Worm (Caenorhabditis elegans) whole organism, L4 larva: ENCODE measurements around the gene nhr-223.
"Not testable (repeated sequence)": the region's sequence is repeated elsewhere in the genome, so short reads cannot be mapped to it uniquely, and the experiment has no call there.

Source experiments
- D1046.2 ChIP-seq: fragments of 200-800 bp; sonication (Bioruptor generic); IDR thresholded peaks from 2 replicates; pipeline ENCODE4 v1.3.6; 2022; ENCODE audit warnings: missing genetic modification characterization, missing compliant biosample characterization
- F37D6.2 ChIP-seq: sonication (generic microtip); optimal IDR thresholded peaks from 2 replicates; lab custom pipeline; 2016; ENCODE audit warnings: mild to moderate bottlenecking, missing genetic modification characterization, missing compliant biosample characterization
- F44E2.7 ChIP-seq: fragments of 200-800 bp; sonication (Bioruptor generic); IDR thresholded peaks from 2 replicates; pipeline ENCODE4 v2.1.2; 2022; ENCODE audit warnings: missing genetic modification characterization, missing compliant biosample characterization
- F49E8.2 ChIP-seq: sonication (generic microtip); optimal IDR thresholded peaks from 2 replicates; lab custom pipeline; 2016; ENCODE audit warnings: missing compliant biosample characterization, mild to moderate bottlenecking, missing genetic modification characterization, borderline replicate concordance
- T20F7.1 ChIP-seq: fragments of 200-800 bp; sonication (Bioruptor generic); optimal IDR thresholded peaks from 2 replicates; lab custom pipeline; 2018; ENCODE audit warnings: mild to moderate bottlenecking, missing genetic modification characterization, missing compliant biosample characterization
- Y105C5A.15 ChIP-seq: fragments of 200-800 bp; sonication (Bioruptor generic); IDR thresholded peaks from 2 replicates; pipeline ENCODE4 v1.3.6; 2022; ENCODE audit warnings: missing genetic modification characterization, missing compliant biosample characterization
- Y48G9A.11 ChIP-seq: fragments of 200-800 bp; sonication (Bioruptor generic); IDR thresholded peaks from 2 replicates; pipeline ENCODE4 v1.3.6; 2022; ENCODE audit warnings: missing genetic modification reagents, missing genetic modification characterization, missing compliant biosample characterization
- Y75B8A.6 ChIP-seq: fragments of 200-800 bp; sonication (Bioruptor generic); IDR thresholded peaks from 2 replicates; pipeline ENCODE4 v1.3.6; 2022; ENCODE audit warnings: missing genetic modification reagents, missing genetic modification characterization, missing compliant biosample characterization
- aha-1 ChIP-seq: fragments of 150-350 bp; peaks from one replicate; lab custom pipeline; 2014; ENCODE audit warnings: missing biosample characterization, missing genetic modification characterization
- aly-2 ChIP-seq: sonication (generic microtip); optimal IDR thresholded peaks from 2 replicates; lab custom pipeline; 2018; ENCODE audit warnings: missing biosample characterization, missing genetic modification characterization
- attf-4 ChIP-seq: sonication (generic microtip); optimal IDR thresholded peaks from 3 replicates; lab custom pipeline; 2017; ENCODE audit warnings: missing biosample characterization, missing genetic modification characterization
- ceh-20 ChIP-seq: fragments of 200-800 bp; sonication (Bioruptor generic); IDR thresholded peaks from 2 replicates; pipeline ENCODE4 v1.3.6; 2022; ENCODE audit warnings: missing genetic modification reagents, missing genetic modification characterization, missing compliant biosample characterization
- ces-1 ChIP-seq: fragments of 150-350 bp; sonication (generic microtip); optimal IDR thresholded peaks from 4 replicates; lab custom pipeline; 2014; ENCODE audit warnings: missing biosample characterization, missing genetic modification reagents, missing genetic modification characterization
- ctbp-1 ChIP-seq: fragments of 200-800 bp; sonication (Bioruptor generic); IDR thresholded peaks from 2 replicates; pipeline ENCODE4 v1.3.6; 2022; ENCODE audit warnings: missing genetic modification reagents, missing genetic modification characterization, missing compliant biosample characterization
- dmd-8 ChIP-seq: fragments of 200-800 bp; sonication (Bioruptor generic); IDR thresholded peaks from 2 replicates; pipeline ENCODE4 v1.3.6; 2022; ENCODE audit warnings: missing genetic modification characterization, missing compliant biosample characterization
- dpl-1 ChIP-seq: fragments of 150-350 bp; optimal IDR thresholded peaks from 2 replicates; lab custom pipeline; 2014; ENCODE audit warnings: missing biosample characterization, missing genetic modification reagents, missing genetic modification characterization
- dve-1 ChIP-seq: sonication (generic microtip); optimal IDR thresholded peaks from 2 replicates; lab custom pipeline; 2017; ENCODE audit warnings: antibody characterized with exemption, mild to moderate bottlenecking, missing genetic modification characterization, missing compliant biosample characterization; ENCODE audit not compliant: insufficient read depth
- lin-38 ChIP-seq: fragments of 200-800 bp; sonication (Bioruptor generic); IDR thresholded peaks from 2 replicates; pipeline ENCODE4 v1.3.6; 2022; ENCODE audit warnings: missing genetic modification reagents, missing genetic modification characterization, missing compliant biosample characterization
- mes-2 ChIP-seq: sonication (generic microtip); optimal IDR thresholded peaks from 2 replicates; lab custom pipeline; 2016; ENCODE audit warnings: missing genotype, mild to moderate bottlenecking, missing genetic modification characterization, missing compliant biosample characterization; ENCODE audit not compliant: poor library complexity, severe bottlenecking
- nhr-11 ChIP-seq: fragments of 150-350 bp; optimal IDR thresholded peaks from 2 replicates; lab custom pipeline; 2014; ENCODE audit warnings: missing biosample characterization, missing genetic modification characterization
- nhr-111 ChIP-seq: fragments of 200-800 bp; sonication (Bioruptor generic); optimal IDR thresholded peaks from 2 replicates; lab custom pipeline; 2018; ENCODE audit warnings: mild to moderate bottlenecking, missing genetic modification characterization, missing compliant biosample characterization
- nhr-237 ChIP-seq: sonication (generic microtip); optimal IDR thresholded peaks from 2 replicates; lab custom pipeline; 2017; ENCODE audit warnings: missing biosample characterization, missing genetic modification characterization
- nhr-28 ChIP-seq: fragments of 150-350 bp; optimal IDR thresholded peaks from 2 replicates; lab custom pipeline; 2014; ENCODE audit warnings: missing biosample characterization, missing genetic modification characterization
- nhr-77 ChIP-seq: fragments of 150-350 bp; optimal IDR thresholded peaks from 2 replicates; lab custom pipeline; 2014; ENCODE audit warnings: missing biosample characterization, missing genetic modification characterization
- php-3 ChIP-seq: fragments of 200-800 bp; sonication (Bioruptor generic); IDR thresholded peaks from 2 replicates; pipeline ENCODE4 v1.3.6; 2022; ENCODE audit warnings: missing genetic modification reagents, missing genetic modification characterization, missing compliant biosample characterization
- unc-62 ChIP-seq, 3 experiments: fragments of 150-350 bp in 1 of 3; sonication (generic microtip); optimal IDR thresholded peaks in 2 of 3; peaks in 1 of 3; 1 replicate in 1 of 3; 2 replicates in 2 of 3; lab custom pipeline; 2014 to 2017; ENCODE audit warnings: missing biosample characterization in 3 of 3, missing genetic modification characterization in 3 of 3, missing genetic modification reagents in 3 of 3, missing genotype in 1 of 3
- zfp-2 ChIP-seq: sonication (generic microtip); optimal IDR thresholded peaks from 2 replicates; lab custom pipeline; 2016; ENCODE audit warnings: mild to moderate bottlenecking, missing genetic modification characterization, missing compliant biosample characterization
- zip-11 ChIP-seq: fragments of 200-800 bp; sonication (Bioruptor generic); IDR thresholded peaks from 2 replicates; pipeline ENCODE4 v1.3.6; 2022; ENCODE audit warnings: missing genetic modification characterization, missing compliant biosample characterization
- zip-2 ChIP-seq: fragments of 150-350 bp; optimal IDR thresholded peaks from 2 replicates; lab custom pipeline; 2014; ENCODE audit warnings: missing biosample characterization, missing genetic modification characterization

nhr-223 gene

DNA sequence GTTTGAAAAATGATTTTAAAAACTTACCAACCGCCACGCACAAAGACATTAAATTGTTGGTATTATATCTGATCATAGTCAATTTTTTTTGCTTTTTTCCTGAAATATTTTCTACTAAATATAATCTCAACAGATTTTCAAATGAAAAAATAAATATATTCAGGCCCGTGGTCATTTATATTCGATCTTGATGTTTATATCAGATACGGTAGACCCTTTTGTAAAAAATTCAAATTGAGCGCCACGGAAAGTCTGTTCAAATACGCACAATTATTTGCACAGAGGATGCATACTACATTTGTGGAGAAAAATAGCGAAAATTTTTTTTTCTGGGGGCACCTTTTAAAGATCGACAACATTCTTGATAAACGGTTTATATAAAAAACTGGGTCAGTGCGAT is 3.8 kb upstream of the nhr-223 start, which contains the start of gene T26E4.4:
TSS of gene T26E4.4 (minus strand) at position 101 of the 400 bp plus-strand sequence.
- peak; percentile 12 for TF ChIP-seq aha-1 (tag; lab: Kevin White, UChicago)
- TF ChIP-seq Y75B8A.6 (GFP tag; lab: Robert Waterston, UW): no peak

DNA sequence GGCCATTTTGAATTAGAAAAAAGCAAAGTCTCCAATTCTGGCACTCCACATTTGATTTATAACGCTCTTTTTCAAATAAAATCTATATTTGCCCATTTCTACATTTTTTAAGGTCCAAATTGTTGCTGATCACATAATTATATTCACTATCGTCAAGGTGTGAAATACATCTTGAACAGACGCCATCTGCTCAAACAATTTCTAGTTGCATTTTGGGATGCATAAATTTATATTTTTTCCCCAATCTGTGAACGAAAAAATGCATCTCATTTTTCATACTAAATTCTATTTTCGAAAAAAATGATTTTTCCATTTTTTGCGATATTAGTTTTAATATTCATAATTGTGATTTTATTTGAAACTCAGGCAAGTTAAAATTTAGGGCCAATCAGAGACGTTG is 2.9 kb upstream of the nhr-223 start, which contains the start of gene T26E4.7:
TSS of gene T26E4.7 (plus strand) at position 301 of the 400 bp plus-strand sequence.
- TF ChIP-seq aly-2 (tag; lab: Kevin White, UChicago): no peak

DNA sequence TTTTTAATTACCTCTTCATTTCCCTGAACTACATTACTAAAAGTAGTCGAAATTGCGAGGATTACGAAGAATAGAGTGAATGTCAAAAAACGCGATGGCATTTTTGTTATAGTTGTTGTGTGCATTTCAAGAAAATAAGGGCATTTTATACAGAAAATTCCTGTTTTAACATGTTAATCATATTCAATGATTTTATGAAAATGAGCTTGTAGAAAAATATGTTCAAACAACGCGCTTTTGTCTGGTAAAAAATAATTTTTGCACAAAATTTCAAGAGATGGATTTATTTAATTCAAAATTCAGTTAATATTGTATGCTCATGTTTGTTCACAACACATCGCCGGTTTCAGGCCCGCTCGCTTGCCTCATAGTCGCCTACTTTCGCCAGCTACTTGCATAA is 1.9 kb downstream of the nhr-223 start, which contains the start of gene T26E4.10:
TSS of gene T26E4.10 (minus strand) at position 101 of the 400 bp plus-strand sequence.
- TF ChIP-seq dve-1 (tag; lab: Kevin White, UChicago) (no peak), unc-62 (GFP tag; optimal IDR thresholded peaks at IDR 0.05 in 1 of 2; lab: Kevin White, UChicago) (peak in 1 of 2 experiments; percentile 49), unc-62 (tag; optimal IDR thresholded peaks at IDR 0.05; lab: Kevin White, UChicago) (no peak)
- TF ChIP-seq, all 104 proteins: peak for 1

DNA sequence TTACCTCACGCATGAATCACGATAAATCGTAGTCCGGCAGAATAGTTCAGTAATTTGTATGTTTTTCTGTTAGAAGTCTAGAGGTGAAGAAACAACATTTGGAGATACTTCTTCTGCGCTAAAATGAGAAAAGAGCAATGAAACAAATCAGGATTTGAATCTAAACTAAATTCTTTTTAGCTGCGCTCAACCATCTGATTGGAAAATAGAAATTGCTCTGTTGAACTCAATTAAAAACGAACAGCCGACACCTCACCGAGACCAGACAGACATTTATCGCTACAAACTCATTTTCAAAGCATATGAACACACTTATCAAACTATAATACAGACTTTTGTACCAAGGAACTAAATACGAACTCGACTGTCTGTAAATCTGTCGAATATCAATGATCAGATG is 6.4 kb downstream of the nhr-223 start, which contains the start of gene T26E4.9:
TSS of gene T26E4.9 (minus strand) at position 101 of the 400 bp plus-strand sequence.
- not testable (repeated sequence) for TF ChIP-seq zip-11 (GFP tag; lab: Robert Waterston, UW); Y48G9A.11; ces-1 (GFP tag; lab: Kevin White, UChicago)

DNA sequence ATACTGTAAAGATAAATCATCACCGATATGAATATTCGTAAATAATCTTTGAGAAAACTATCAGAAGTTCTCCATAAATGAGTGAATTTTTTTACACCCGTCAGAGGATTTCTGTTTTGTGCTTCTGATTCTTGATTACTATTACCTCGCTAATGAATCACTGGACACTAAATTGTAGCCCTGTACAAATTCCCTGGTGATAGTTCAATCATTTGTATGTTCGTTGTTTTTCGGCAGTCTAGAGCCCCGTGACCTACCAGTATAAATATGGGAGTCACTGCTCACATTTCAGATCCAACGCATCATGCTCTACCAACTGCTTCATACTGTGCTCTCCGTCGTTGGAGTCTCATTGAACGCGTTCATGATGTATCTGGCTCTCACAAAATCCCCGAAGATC is 6.9 kb downstream of the nhr-223 start, which contains the start of gene srd-27:
TSS of gene srd-27 (plus strand) at position 301 of the 400 bp plus-strand sequence.
- TF ChIP-seq zip-2 (tag; lab: Kevin White, UChicago); F49E8.2 (tag; lab: Kevin White, UChicago); T20F7.1 (GFP tag; lab: Kevin White, UChicago): not testable (repeated sequence)

DNA sequence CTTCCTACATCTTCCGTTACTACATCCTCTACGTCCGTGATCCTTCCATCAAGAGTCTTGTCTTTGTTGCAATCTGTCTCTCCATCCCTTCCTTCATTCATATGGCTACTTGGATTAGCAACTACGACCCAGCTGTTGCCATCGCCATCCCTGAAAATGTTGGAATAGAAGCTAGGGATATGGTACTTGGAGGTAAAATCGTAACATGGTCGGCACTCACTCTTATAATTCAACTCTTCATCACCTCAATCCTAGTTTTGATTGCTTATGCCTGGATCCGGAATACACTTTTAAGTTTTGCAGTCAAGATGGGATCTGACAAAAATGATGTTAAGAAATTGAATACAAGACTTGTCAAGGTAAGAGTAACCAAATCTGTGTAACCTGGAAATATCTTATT is 7.6 kb downstream of the nhr-223 start, which contains the start of gene T26E4.18:
TSS of gene T26E4.18 (minus strand) at position 101 of the 400 bp plus-strand sequence.
- not testable (repeated sequence) for TF ChIP-seq nhr-237 (tag; lab: Kevin White, UChicago); zip-11 (GFP tag; lab: Robert Waterston, UW); lin-38

DNA sequence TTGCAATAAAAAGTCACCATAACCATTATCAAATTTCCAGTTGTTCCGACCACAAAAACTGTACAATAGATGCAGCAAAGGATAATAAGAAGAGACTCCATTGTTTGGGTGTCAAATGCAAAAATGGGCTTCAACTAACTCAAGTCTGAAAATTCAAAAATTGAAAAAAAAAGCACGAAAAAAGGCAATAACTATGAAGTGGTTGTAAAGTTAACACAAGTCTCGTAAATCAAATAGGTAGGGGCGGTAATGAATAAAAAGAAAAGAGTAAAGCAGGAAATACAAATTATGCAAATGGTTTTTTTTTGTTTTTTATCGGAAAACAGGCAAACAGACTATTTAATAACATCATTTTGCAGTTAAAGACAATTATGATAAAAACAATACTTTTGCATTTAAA is 11.2 kb downstream of the nhr-223 start, which contains the start of gene srsx-38:
TSS of gene srsx-38 (minus strand) at position 101 of the 400 bp plus-strand sequence.
- not testable (repeated sequence) for TF ChIP-seq zip-11 (GFP tag; lab: Robert Waterston, UW); attf-4 (tag; lab: Kevin White, UChicago); php-3

DNA sequence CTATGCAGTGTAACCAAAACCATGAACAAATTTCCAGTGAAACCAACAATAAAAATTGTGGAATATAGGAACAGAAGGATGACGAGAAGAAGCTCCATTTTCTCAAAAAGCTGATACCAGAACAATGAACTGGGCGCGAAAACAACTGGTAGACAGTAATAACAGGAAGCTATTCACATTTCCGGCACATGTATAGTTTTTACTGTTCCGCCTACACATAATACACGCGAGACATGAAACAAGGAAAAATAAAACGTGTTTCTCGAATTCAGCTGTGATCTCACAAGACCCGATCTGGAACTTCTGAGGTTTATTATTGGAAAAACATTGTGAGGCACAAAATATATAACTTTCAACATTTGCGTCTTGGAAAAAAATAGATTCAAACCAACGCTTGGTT is 13.4 kb downstream of the nhr-223 start, which contains the start of gene srsx-36:
TSS of gene srsx-36 (minus strand) at position 101 of the 400 bp plus-strand sequence.
- TF ChIP-seq nhr-28 (tag; lab: Kevin White, UChicago) (no peak), nhr-77 (tag; lab: Kevin White, UChicago) (no peak), D1046.2 (no peak), ceh-20 (GFP tag; lab: Robert Waterston, UW) (no peak), dve-1 (tag; lab: Kevin White, UChicago) (no peak), dmd-8 (GFP tag; lab: Robert Waterston, UW) (no peak), ctbp-1 (GFP tag; lab: Robert Waterston, UW) (no peak), aha-1 (tag; lab: Kevin White, UChicago) (no peak), Y105C5A.15 (GFP tag; lab: Robert Waterston, UW) (no peak), nhr-111 (GFP tag; lab: Kevin White, UChicago) (no peak), F37D6.2 (tag; lab: Kevin White, UChicago) (no peak), F44E2.7 (no peak), nhr-237 (tag; lab: Kevin White, UChicago) (no peak), zfp-2 (tag; lab: Kevin White, UChicago) (no peak), mes-2 (no peak), dpl-1 (no peak), Y48G9A.11 (no peak), nhr-11 (no peak)
- TF ChIP-seq, all 104 proteins: peak for 0
